ENCODE assay signal across 7 worm cellular contexts in genomic region chrIII:1053067-1053466, ce11.
A peak's percentile ranks its signal among the peaks of the same experiment; 100 is the strongest.
TF ChIP-seq lines count a peak whose summit lies in the region.

Gene fbxo-11.2 (minus strand): TSS chrIII:1053242.

TF ChIP-seq in whole organism, L1 larva, 84 proteins besides CTCF, POLR2A, EP300 and RAD21:
- no peak for TF ChIP-seq unc-86 (tag; optimal IDR thresholded peaks at IDR 0.05; lab: Kevin White, UChicago)
- TF ChIP-seq F16B12.6 (tag; optimal IDR thresholded peaks at IDR 0.05; lab: Kevin White, UChicago) = no peak
- TF ChIP-seq nhr-12 (tag; optimal IDR thresholded peaks at IDR 0.05; lab: Kevin White, UChicago) = no peak
- no peak for TF ChIP-seq nhr-71 (tag; optimal IDR thresholded peaks at IDR 0.05; lab: Kevin White, UChicago)
- TF ChIP-seq rnt-1 (tag; optimal IDR thresholded peaks at IDR 0.05; lab: Kevin White, UChicago) = no peak
- no peak for TF ChIP-seq nhr-76 (tag; optimal IDR thresholded peaks at IDR 0.05; lab: Kevin White, UChicago)
- peak; percentile 7 for TF ChIP-seq blmp-1 (tag; optimal IDR thresholded peaks at IDR 0.05; lab: Kevin White, UChicago)
- no peak for TF ChIP-seq mep-1 (tag; optimal IDR thresholded peaks at IDR 0.05; lab: Kevin White, UChicago)
- TF ChIP-seq hpl-2 (GFP tag; optimal IDR thresholded peaks at IDR 0.05; lab: Kevin White, UChicago) = no peak
- TF ChIP-seq nhr-85 (tag; lab: Kevin White, UChicago) = peak; percentile 48

TF ChIP-seq in whole organism, L2 larva, 48 proteins besides CTCF, POLR2A, EP300 and RAD21:
- TF ChIP-seq nhr-25 (tag; optimal IDR thresholded peaks at IDR 0.05; lab: Kevin White, UChicago) = peak; percentile 3
- TF ChIP-seq F13H6.1 (tag; optimal IDR thresholded peaks at IDR 0.05; lab: Kevin White, UChicago) = no peak

TF ChIP-seq in whole organism, L3 larva, 47 proteins besides CTCF, POLR2A, EP300 and RAD21:
- no peak for TF ChIP-seq aly-2 (tag; optimal IDR thresholded peaks at IDR 0.05; lab: Kevin White, UChicago)
- TF ChIP-seq nhr-23 (tag; optimal IDR thresholded peaks at IDR 0.05; lab: Kevin White, UChicago) = peak; percentile 6
- peak; percentile 67 for TF ChIP-seq nhr-25 (tag; optimal IDR thresholded peaks at IDR 0.05; lab: Kevin White, UChicago)
- TF ChIP-seq hmg-11 (tag; optimal IDR thresholded peaks at IDR 0.05; lab: Kevin White, UChicago) = peak; percentile 49
- TF ChIP-seq nhr-11 (tag; optimal IDR thresholded peaks at IDR 0.05; lab: Kevin White, UChicago) = no peak

TF ChIP-seq in whole organism, L4 larva, 104 proteins besides CTCF, POLR2A, EP300 and RAD21 (continues in another document):
- TF ChIP-seq unc-62 (GFP tag; optimal IDR thresholded peaks at IDR 0.05 in 1 of 2; lab: Kevin White, UChicago) (no peak), unc-62 (tag; optimal IDR thresholded peaks at IDR 0.05; lab: Kevin White, UChicago) (no peak), jun-1 (tag; optimal IDR thresholded peaks at IDR 0.05; lab: Kevin White, UChicago) (no peak), gei-8 (GFP tag; optimal IDR thresholded peaks at IDR 0.05; lab: Kevin White, UChicago) (no peak), zip-11 (GFP tag; IDR thresholded peaks at IDR 0.05; lab: Robert Waterston, UW) (no peak), dve-1 (tag; optimal IDR thresholded peaks at IDR 0.05; lab: Kevin White, UChicago; ENCODE audit: insufficient read depth) (no peak), dmd-9 (GFP tag; IDR thresholded peaks at IDR 0.05; lab: Robert Waterston, UW) (no peak), attf-4 (tag; optimal IDR thresholded peaks at IDR 0.05; lab: Kevin White, UChicago) (no peak), lin-38 (GFP tag; IDR thresholded peaks at IDR 0.05; lab: Robert Waterston, UW) (0 out of 2 replicates have a peak, but pooled peaks have one; percentile 18), lin-1 (GFP tag; IDR thresholded peaks at IDR 0.05; lab: Robert Waterston, UW) (no peak), nhr-76 (tag; optimal IDR thresholded peaks at IDR 0.05; lab: Kevin White, UChicago) (no peak), F44E2.7 (GFP tag; IDR thresholded peaks at IDR 0.05; lab: Robert Waterston, UW) (no peak), mxl-3 (GFP tag; optimal IDR thresholded peaks at IDR 0.05; lab: Kevin White, UChicago) (peak; percentile 67), R02D3.7 (tag; optimal IDR thresholded peaks at IDR 0.05; lab: Kevin White, UChicago) (no peak), madf-9 (GFP tag; conservative IDR thresholded peaks at IDR 0.05; lab: Robert Waterston, UW) (no peak), nhr-28 (tag; optimal IDR thresholded peaks at IDR 0.05; lab: Kevin White, UChicago) (no peak), egl-27 (tag; optimal IDR thresholded peaks at IDR 0.05; lab: Kevin White, UChicago) (no peak), lin-29 (GFP tag; IDR thresholded peaks at IDR 0.05; lab: Robert Waterston, UW) (no peak), dpl-1 (GFP tag; optimal IDR thresholded peaks at IDR 0.05; lab: Kevin White, UChicago) (no peak), set-16 (GFP tag; IDR thresholded peaks at IDR 0.05; lab: Robert Waterston, UW) (peak; percentile 81)

TF ChIP-seq in whole organism, late embryonic, 69 proteins besides CTCF, POLR2A, EP300 and RAD21:
- TF ChIP-seq sox-2 (GFP tag; IDR thresholded peaks at IDR 0.05; lab: Robert Waterston, UW) (peak; percentile 57), ceh-19 (GFP tag; optimal IDR thresholded peaks at IDR 0.05; lab: Kevin White, UChicago) (peak; percentile 2), sox-4 (tag; optimal IDR thresholded peaks at IDR 0.05; lab: Kevin White, UChicago) (no peak)

TF ChIP-seq in whole organism, mixed stage, embryonic, 35 proteins besides CTCF, POLR2A, EP300 and RAD21:
- peak; percentile 13 for TF ChIP-seq sptf-1 (tag; optimal IDR thresholded peaks at IDR 0.05; lab: Kevin White, UChicago)
- peak; percentile 16 for TF ChIP-seq tbx-8 (GFP tag; optimal IDR thresholded peaks at IDR 0.05; lab: Kevin White, UChicago)
- TF ChIP-seq ces-1 (GFP tag; optimal IDR thresholded peaks at IDR 0.05; lab: Kevin White, UChicago) = no peak
- TF ChIP-seq M03D4.4 (tag; optimal IDR thresholded peaks at IDR 0.05; lab: Kevin White, UChicago) = peak; percentile 24
- TF ChIP-seq bed-3 (GFP tag; optimal IDR thresholded peaks at IDR 0.05; lab: Kevin White, UChicago) = no peak
- peak; percentile 41 for TF ChIP-seq cnd-1 (tag; optimal IDR thresholded peaks at IDR 0.05; lab: Kevin White, UChicago)
- TF ChIP-seq ham-2 (GFP tag; optimal IDR thresholded peaks at IDR 0.05; lab: Kevin White, UChicago) = peak; percentile 95

TF ChIP-seq in whole organism, young adult, 124 proteins besides CTCF, POLR2A, EP300 and RAD21:
- TF ChIP-seq C06A6.2 (GFP tag; conservative IDR thresholded peaks at IDR 0.05; lab: Robert Waterston, UW) = no peak
- TF ChIP-seq akir-1 (GFP tag; optimal IDR thresholded peaks at IDR 0.05; lab: Kevin White, UChicago) = no peak
- TF ChIP-seq hmg-1.2 (GFP tag; IDR thresholded peaks at IDR 0.05; lab: Robert Waterston, UW) = peak; percentile 34; the same call in 1 of the 2 replicates
- TF ChIP-seq zfh-2 (GFP tag; conservative IDR thresholded peaks at IDR 0.05; lab: Robert Waterston, UW) = peak; percentile 88
- no peak for TF ChIP-seq cebp-1 (GFP tag; IDR thresholded peaks at IDR 0.05; lab: Robert Waterston, UW)
- TF ChIP-seq cebp-1 (tag; optimal IDR thresholded peaks at IDR 0.05; lab: Kevin White, UChicago) = peak; percentile 9
- no peak for TF ChIP-seq F57C9.4 (tag; optimal IDR thresholded peaks at IDR 0.05; lab: Kevin White, UChicago)
- TF ChIP-seq mcd-1 (GFP tag; IDR thresholded peaks at IDR 0.05; lab: Robert Waterston, UW) = 0 out of 2 replicates have a peak, but pooled peaks have one; percentile 21
- peak; percentile 80; the same call in 1 of the 2 replicates for TF ChIP-seq egrh-3 (GFP tag; IDR thresholded peaks at IDR 0.05; lab: Robert Waterston, UW)
- no peak for TF ChIP-seq ceh-79 (tag; optimal IDR thresholded peaks at IDR 0.05; lab: Kevin White, UChicago)
- no peak for TF ChIP-seq dpff-1 (tag; optimal IDR thresholded peaks at IDR 0.05; lab: Kevin White, UChicago)
- TF ChIP-seq efl-1 (GFP tag; optimal IDR thresholded peaks at IDR 0.05; lab: Kevin White, UChicago) = no peak
TF ChIP-seq in whole organism, young adult: peak in this region for 5.
